Worm (Caenorhabditis elegans) whole organism, L1 larva: ENCODE data around the gene col-12.

Experiments
- C34B4.2 ChIP-seq: sonication (generic microtip); optimal IDR thresholded peaks from 2 replicates; lab custom pipeline; 2017; ENCODE audit warnings: mild to moderate bottlenecking, missing genetic modification characterization, missing compliant biosample characterization
- snpc-4 ChIP-seq: fragments of 150-350 bp; optimal IDR thresholded peaks from 2 replicates; lab custom pipeline; 2014; ENCODE audit warnings: missing biosample characterization, missing genetic modification characterization

DNA sequence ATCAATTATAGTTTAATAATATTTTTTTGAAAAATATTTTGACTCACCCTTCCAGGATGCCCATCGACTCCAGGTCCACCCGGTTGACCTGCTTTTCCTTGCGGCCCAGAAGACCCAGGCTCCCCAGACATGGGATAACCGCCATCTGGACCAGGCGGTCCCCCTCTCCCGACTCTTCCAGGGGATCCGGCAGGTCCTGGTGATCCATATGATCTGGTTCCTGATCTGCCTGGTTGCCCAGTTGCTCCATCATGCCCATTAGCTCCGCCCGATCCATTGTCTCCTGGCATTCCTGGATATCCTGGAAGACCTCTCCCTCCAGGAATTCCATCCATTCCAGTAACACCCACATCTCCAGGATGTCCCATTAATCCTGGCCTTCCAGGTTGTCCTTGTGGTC is 31.3 kb downstream of the col-12 start:
- TF ChIP-seq C34B4.2 (tag; lab: Kevin White, UChicago) (no peak), snpc-4 (tag; lab: Kevin White, UChicago) (no peak)
